Worm (Caenorhabditis elegans): ENCODE measurements around the gene ZK643.6.

ZK643.6 gene

DNA sequence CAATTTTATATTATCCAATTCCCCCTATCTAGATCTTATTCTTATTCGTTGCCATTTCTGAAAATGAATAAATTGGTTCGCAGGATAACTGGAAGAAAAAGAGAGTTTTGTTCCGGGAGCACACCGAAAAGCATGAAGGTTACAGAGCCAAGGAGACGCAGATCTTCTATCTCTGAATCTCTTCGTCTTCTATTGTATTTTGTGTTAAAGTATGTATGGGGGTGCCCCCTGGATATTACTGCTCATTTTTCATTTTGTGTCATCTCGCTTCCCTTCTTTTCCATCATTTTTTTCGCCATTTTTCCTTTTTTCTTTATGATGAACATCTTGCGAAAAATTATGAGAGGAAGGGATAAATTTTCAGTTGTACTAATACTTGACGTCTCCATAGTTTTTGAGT is 26.9 kb downstream of the ZK643.6 start:
- TF ChIP-seq nhr-12 (tag; optimal IDR thresholded peaks at IDR 0.05) (no peak), ceh-83 (GFP tag; optimal IDR thresholded peaks at IDR 0.05) (no peak), sptf-1 (tag; optimal IDR thresholded peaks at IDR 0.05) (no peak), ztf-11 (tag; optimal IDR thresholded peaks at IDR 0.05) (no peak), mep-1 (tag; optimal IDR thresholded peaks at IDR 0.05) (no peak), lin-32 (GFP tag; optimal IDR thresholded peaks at IDR 0.05) (no peak), nhr-28 (tag; optimal IDR thresholded peaks at IDR 0.05) (no peak), elt-1 (tag; optimal IDR thresholded peaks at IDR 0.05; ENCODE audit: borderline replicate concordance, insufficient read depth) (no peak)

DNA sequence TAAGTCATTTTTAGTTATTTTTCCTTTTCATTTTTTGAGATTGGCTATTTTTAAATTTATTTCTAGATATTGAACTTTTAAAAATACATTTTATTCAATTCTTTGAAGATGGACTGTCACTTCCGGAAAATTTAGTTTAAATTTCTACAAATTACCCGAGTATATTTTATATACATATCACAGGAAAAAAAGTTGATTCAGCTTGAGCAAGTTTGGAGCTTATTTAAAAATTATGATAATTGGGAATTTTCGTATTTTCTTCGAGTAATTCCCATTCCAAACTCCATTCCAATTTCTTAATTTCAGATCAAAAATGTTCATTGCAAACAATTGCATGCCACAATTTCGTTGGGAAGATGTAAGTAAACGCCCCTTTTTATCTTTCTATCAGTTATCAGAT is 30.8 kb downstream of the ZK643.6 start, which contains the start of gene arrd-15:
Gene arrd-15 (plus strand): TSS at position 301 of the 400 bp plus-strand sequence.
- TF ChIP-seq hlh-1 (tag; optimal IDR thresholded peaks at IDR 0.05) (no peak), elt-1 (tag; optimal IDR thresholded peaks at IDR 0.05; ENCODE audit: borderline replicate concordance, insufficient read depth) (no peak), bed-3 (GFP tag; optimal IDR thresholded peaks at IDR 0.05) (no peak), nhr-28 (tag; optimal IDR thresholded peaks at IDR 0.05) (no peak), ceh-39 (tag; optimal IDR thresholded peaks at IDR 0.05) (no peak), sptf-1 (tag; optimal IDR thresholded peaks at IDR 0.05) (no peak), lin-13 (tag; optimal IDR thresholded peaks at IDR 0.05) (no peak)

DNA sequence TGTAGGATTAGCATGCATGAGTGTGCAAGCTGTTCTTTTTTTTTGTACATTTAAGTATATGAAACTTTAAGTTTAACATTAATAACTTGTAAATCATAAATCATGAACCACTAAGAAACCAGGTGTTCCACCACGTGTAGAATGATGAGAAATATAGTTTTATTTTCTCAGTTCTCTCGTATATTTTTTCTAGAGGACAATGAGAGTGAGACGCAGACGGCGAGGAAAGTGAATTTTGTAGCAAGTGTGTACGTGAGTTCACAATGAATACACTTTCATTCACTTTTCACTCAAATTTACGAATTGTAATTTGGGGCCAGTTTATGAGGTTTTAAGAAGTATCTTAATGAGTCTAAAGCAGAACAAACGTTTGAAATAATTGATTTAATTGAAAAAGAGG is 34.1 kb downstream of the ZK643.6 start:
- TF ChIP-seq ham-2 (GFP tag; optimal IDR thresholded peaks at IDR 0.05) (no peak), hlh-1 (tag; optimal IDR thresholded peaks at IDR 0.05) (no peak), mab-5 (tag; optimal IDR thresholded peaks at IDR 0.05) (peak; percentile 50), tbx-8 (GFP tag; optimal IDR thresholded peaks at IDR 0.05) (no peak)

DNA sequence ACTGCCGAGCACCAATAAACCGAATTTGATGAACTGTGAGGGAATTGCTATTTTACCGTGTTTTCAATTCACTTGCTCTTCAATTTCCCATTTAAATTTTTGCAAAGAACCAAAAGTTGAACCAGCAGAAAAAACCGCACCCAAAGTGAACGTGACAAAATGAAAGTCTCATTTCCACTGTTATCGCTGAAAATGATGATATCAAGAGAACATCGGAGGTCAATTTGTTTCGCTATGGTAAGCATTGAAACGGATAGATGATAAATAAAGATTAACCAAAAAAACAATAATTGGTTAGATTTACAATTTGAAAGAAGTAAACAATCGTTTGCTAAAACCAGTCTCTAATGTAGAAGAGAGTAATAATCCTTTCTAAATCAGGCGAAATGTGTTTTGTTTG is 35.0 kb downstream of the ZK643.6 start:
- TF ChIP-seq unc-39 (tag; optimal IDR thresholded peaks at IDR 0.05), result no peak
- no peak for TF ChIP-seq nhr-237 (tag; optimal IDR thresholded peaks at IDR 0.05)
- no peak for TF ChIP-seq lin-32 (GFP tag; optimal IDR thresholded peaks at IDR 0.05)
- TF ChIP-seq pha-4 (tag; optimal IDR thresholded peaks at IDR 0.05), result no peak
- no peak for TF ChIP-seq sem-2 (GFP tag; optimal IDR thresholded peaks at IDR 0.05)
- TF ChIP-seq zip-8 (tag; optimal IDR thresholded peaks at IDR 0.05), result no peak
- no peak for TF ChIP-seq drap-1 (GFP tag; optimal IDR thresholded peaks at IDR 0.05)
- no peak for TF ChIP-seq hlh-1 (tag; optimal IDR thresholded peaks at IDR 0.05)
- no peak for TF ChIP-seq nhr-28 (tag; optimal IDR thresholded peaks at IDR 0.05)
- no peak for TF ChIP-seq nhr-76 (tag; optimal IDR thresholded peaks at IDR 0.05)
- no peak for TF ChIP-seq tbx-8 (GFP tag; optimal IDR thresholded peaks at IDR 0.05)
- no peak for TF ChIP-seq mep-1 (tag; optimal IDR thresholded peaks at IDR 0.05)
- no peak for TF ChIP-seq bed-3 (GFP tag; optimal IDR thresholded peaks at IDR 0.05)
- no peak for TF ChIP-seq flh-1 (GFP tag; optimal IDR thresholded peaks at IDR 0.05)
- no peak for TF ChIP-seq lin-13 (tag; optimal IDR thresholded peaks at IDR 0.05)
- TF ChIP-seq nhr-12 (tag; optimal IDR thresholded peaks at IDR 0.05), result no peak
- no peak for TF ChIP-seq ceh-43 (GFP tag; optimal IDR thresholded peaks at IDR 0.05)
- TF ChIP-seq ham-2 (GFP tag; optimal IDR thresholded peaks at IDR 0.05), result no peak
- no peak for TF ChIP-seq ces-1 (GFP tag; optimal IDR thresholded peaks at IDR 0.05)

DNA sequence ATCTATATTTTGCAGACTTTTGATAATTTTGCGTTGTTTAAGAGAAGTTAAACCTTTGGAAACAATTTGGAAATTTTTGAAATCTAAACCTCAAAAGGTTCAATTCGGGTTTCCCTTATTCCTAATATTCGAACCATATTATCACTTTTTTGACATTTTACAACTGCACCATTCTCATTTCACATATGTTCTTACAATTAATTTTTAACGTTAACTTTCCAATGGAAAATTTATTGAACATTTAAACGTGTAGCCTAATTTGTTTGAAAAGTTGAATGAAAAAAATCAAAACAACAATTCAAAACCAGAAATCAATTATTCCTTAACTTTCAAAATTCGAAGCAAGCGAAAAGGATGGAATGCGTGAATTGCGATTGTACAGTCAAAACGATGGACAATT is 36.6 kb downstream of the ZK643.6 start, which contains the start of gene ZK637.12:
Gene ZK637.12 (plus strand): TSS at position 301 of the 400 bp plus-strand sequence.
- TF ChIP-seq elt-1 (tag; optimal IDR thresholded peaks at IDR 0.05; ENCODE audit: borderline replicate concordance, insufficient read depth) (no peak), sptf-1 (tag; optimal IDR thresholded peaks at IDR 0.05) (no peak), lin-13 (tag; optimal IDR thresholded peaks at IDR 0.05) (no peak), lsy-2 (tag; optimal IDR thresholded peaks at IDR 0.05) (no peak), drap-1 (GFP tag; optimal IDR thresholded peaks at IDR 0.05) (no peak), ham-2 (GFP tag; optimal IDR thresholded peaks at IDR 0.05) (no peak), hlh-1 (tag; optimal IDR thresholded peaks at IDR 0.05) (no peak), ceh-83 (GFP tag; optimal IDR thresholded peaks at IDR 0.05) (no peak)

DNA sequence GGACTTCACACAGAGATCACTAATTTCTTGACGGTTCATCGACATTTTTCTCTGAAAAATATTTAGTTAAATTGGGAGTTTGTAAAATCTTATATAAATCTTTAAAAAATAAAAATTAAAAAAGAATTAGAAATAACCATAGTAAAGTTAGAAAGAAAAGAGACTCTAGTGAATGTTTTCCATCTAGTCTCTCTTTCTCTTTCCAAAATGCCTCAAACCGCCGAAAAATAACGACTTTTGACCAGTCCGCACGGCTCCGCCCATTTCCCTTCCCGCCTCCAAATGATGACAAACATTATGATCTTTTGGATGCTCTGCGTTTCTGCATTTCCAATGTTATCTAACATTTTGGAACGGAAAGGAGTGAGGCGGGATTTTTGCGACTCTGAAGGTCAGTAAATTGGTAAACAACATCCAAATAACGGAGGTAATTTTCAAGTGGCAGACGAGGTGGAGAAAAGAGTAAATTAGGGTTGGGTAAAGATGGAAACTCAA is 37.3 kb downstream of the ZK643.6 start, which contains the start of gene glb-1:
Gene glb-1 (minus strand): TSS at position 51 of the 495 bp plus-strand sequence.
- no peak for TF ChIP-seq zip-8 (tag; optimal IDR thresholded peaks at IDR 0.05)
- no peak for TF ChIP-seq mep-1 (tag; optimal IDR thresholded peaks at IDR 0.05)
- no peak for TF ChIP-seq hlh-1 (tag; optimal IDR thresholded peaks at IDR 0.05)
- TF ChIP-seq ceh-39 (tag; optimal IDR thresholded peaks at IDR 0.05), result no peak

DNA sequence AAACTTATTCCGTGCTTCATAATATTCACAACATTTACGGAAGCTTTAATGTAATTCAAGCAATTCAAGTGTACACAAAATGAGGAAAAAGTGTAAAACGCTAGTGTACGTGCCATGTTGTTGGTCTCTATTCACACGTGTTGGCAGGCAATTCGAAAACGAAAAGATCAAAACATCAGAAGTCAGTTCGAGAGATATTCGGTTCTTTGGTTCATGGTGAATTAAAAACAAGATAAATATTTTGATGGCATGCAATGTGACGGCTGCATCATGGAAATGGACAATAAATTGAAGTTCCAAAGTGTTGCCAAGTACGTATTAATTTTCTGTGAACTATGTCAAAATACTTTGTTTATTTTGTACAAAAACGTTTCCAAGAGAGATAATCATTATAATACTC is 38.5 kb downstream of the ZK643.6 start:
- TF ChIP-seq unc-62 (GFP tag; optimal IDR thresholded peaks at IDR 0.05) (peak; percentile 60), hlh-1 (tag; optimal IDR thresholded peaks at IDR 0.05) (peak; percentile 13), ceh-83 (GFP tag; optimal IDR thresholded peaks at IDR 0.05) (no peak), nhr-237 (tag; optimal IDR thresholded peaks at IDR 0.05) (peak; percentile 39), lsy-2 (tag; optimal IDR thresholded peaks at IDR 0.05) (peak; percentile 4)

Data from whole organism, mixed stage, embryonic.